Worm (Caenorhabditis elegans): ENCODE data around the gene tsp-16.

DNA sequence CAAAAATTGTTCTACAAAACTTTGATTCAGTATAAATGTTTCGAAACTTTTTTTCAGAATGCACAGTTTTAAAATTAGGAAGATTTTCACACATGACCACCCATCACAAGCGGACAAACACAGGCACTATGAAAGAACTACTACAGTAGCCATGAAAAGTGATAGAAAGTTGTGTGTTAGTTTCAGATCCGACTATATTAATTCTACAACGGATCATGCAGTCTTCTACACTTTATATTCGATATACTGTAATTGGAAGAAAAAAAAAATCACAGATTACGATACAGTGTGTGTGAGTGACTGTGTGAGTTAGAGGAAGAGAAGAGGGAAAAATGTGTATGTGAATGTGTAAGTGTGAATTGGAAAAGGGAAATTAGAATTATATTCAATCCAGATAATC, 49.6 kb downstream of the tsp-16 start:
- TF ChIP-seq fkh-4 (tag; optimal IDR thresholded peaks at IDR 0.05; ENCODE audit: borderline replicate concordance), result no peak
- TF ChIP-seq nhr-76 (tag; optimal IDR thresholded peaks at IDR 0.05), result no peak
- no peak for TF ChIP-seq lin-35 (GFP tag; optimal IDR thresholded peaks at IDR 0.05)
- TF ChIP-seq C04F5.9 (tag; optimal IDR thresholded peaks at IDR 0.05), result no peak
- TF ChIP-seq ama-1 (optimal IDR thresholded peaks at IDR 0.05), result no peak
- no peak for TF ChIP-seq nhr-12 (tag; optimal IDR thresholded peaks at IDR 0.05)
- no peak for TF ChIP-seq pag-3 (tag; optimal IDR thresholded peaks at IDR 0.05; ENCODE audit: borderline replicate concordance, insufficient read depth)
- TF ChIP-seq nhr-28 (tag; optimal IDR thresholded peaks at IDR 0.05), result no peak
- TF ChIP-seq elt-3 (tag; optimal IDR thresholded peaks at IDR 0.05), result no peak
- no peak for TF ChIP-seq lin-39 (tag; optimal IDR thresholded peaks at IDR 0.05)
- no peak for TF ChIP-seq ces-1 (GFP tag; optimal IDR thresholded peaks at IDR 0.05)
- no peak for TF ChIP-seq snpc-4 (tag; optimal IDR thresholded peaks at IDR 0.05)
- no peak for TF ChIP-seq zag-1 (tag; optimal IDR thresholded peaks at IDR 0.05)
- no peak for TF ChIP-seq blmp-1 (tag; optimal IDR thresholded peaks at IDR 0.05)
